Worm (Caenorhabditis elegans) whole organism, L2 larva: ENCODE measurements around the gene F23D12.4.

Experiments used
- ama-1 ChIP-seq: fragments of 150-350 bp; optimal IDR thresholded peaks from 2 replicates; lab custom pipeline; 2018; ENCODE audit warnings: inconsistent platforms
- ceh-82 ChIP-seq: fragments of 150-350 bp; optimal IDR thresholded peaks from 2 replicates; lab custom pipeline; 2014; ENCODE audit warnings: missing biosample characterization, missing genetic modification characterization
- nhr-25 ChIP-seq: fragments of 150-350 bp; sonication (generic microtip); optimal IDR thresholded peaks from 3 replicates; lab custom pipeline; 2014; ENCODE audit warnings: missing biosample characterization, missing genetic modification characterization
- skn-1 ChIP-seq: sonication (generic microtip); optimal IDR thresholded peaks from 2 replicates; lab custom pipeline; 2017; ENCODE audit warnings: missing biosample characterization, missing genetic modification characterization
- ztf-11 ChIP-seq: sonication (generic microtip); optimal IDR thresholded peaks from 2 replicates; lab custom pipeline; 2017; ENCODE audit warnings: missing biosample characterization, missing genetic modification characterization

- TF ChIP-seq skn-1 (no peak), ceh-82 (tag; lab: Kevin White, UChicago) (no peak), nhr-25 (tag; lab: Kevin White, UChicago) (no peak), ama-1 (no peak), ztf-11 (tag; lab: Kevin White, UChicago) (no peak)
These were observed 23.2 kb upstream of the F23D12.4 start, which contains the start of gene F23D12.2 for ce11 chrX:14421529-14421982.
